Fruit fly (Drosophila melanogaster) whole organism, embryonic: ENCODE measurements around the gene CG14237.

Experiments used
- CG10321 ChIP-seq: fragments of 200-800 bp; sonication (Bioruptor generic); IDR thresholded peaks from 2 replicates; pipeline ENCODE4 v1.3.6; 2022; ENCODE audit warnings: missing biosample characterization, missing genetic modification characterization
- CG10431 ChIP-seq: fragments of 200-800 bp; sonication (Bioruptor generic); optimal IDR thresholded peaks from 3 replicates; lab custom pipeline; 2018; ENCODE audit warnings: missing biosample characterization, mild to moderate bottlenecking, missing genetic modification characterization
- CG12299 ChIP-seq: fragments of 200-800 bp; sonication (Bioruptor generic); optimal IDR thresholded peaks from 2 replicates; lab custom pipeline; 2018; ENCODE audit warnings: missing biosample characterization, mild to moderate bottlenecking, missing genetic modification characterization
- CG14050 ChIP-seq: fragments of 200-800 bp; sonication (Bioruptor generic); IDR thresholded peaks from 3 replicates; pipeline ENCODE4 v1.3.6; 2022; ENCODE audit warnings: missing biosample characterization, missing genetic modification characterization
- CG16815 ChIP-seq: fragments of 200-800 bp; sonication (Bioruptor generic); optimal IDR thresholded peaks from 3 replicates; lab custom pipeline; 2017; ENCODE audit warnings: missing biosample characterization, mild to moderate bottlenecking, missing genetic modification characterization
- CG1792 ChIP-seq: fragments of 200-800 bp; sonication (Bioruptor generic); optimal IDR thresholded peaks from 2 replicates; lab custom pipeline; 2016; ENCODE audit warnings: missing biosample characterization, missing genetic modification characterization
- CG2120 ChIP-seq: fragments of 200-800 bp; sonication (Bioruptor generic); optimal IDR thresholded peaks from 3 replicates; lab custom pipeline; 2016; ENCODE audit warnings: missing biosample characterization, missing genetic modification characterization
- CG2678 ChIP-seq: fragments of 200-800 bp; sonication (Bioruptor generic); optimal IDR thresholded peaks from 3 replicates; lab custom pipeline; 2019; ENCODE audit warnings: missing biosample characterization, mild to moderate bottlenecking, missing genetic modification characterization, moderate library complexity
- CG30020 ChIP-seq: fragments of 200-800 bp; optimal IDR thresholded peaks from 2 replicates; lab custom pipeline; 2019; ENCODE audit warnings: missing biosample characterization, mild to moderate bottlenecking, missing genetic modification characterization, moderate library complexity
- CG3065 ChIP-seq: fragments of 200-800 bp; sonication (Bioruptor generic); optimal IDR thresholded peaks from 2 replicates; lab custom pipeline; 2016; ENCODE audit warnings: missing biosample characterization, missing genetic modification characterization
- CG33557 ChIP-seq: fragments of 200-800 bp; sonication (Bioruptor generic); optimal IDR thresholded peaks from 2 replicates; lab custom pipeline; 2019; ENCODE audit warnings: missing biosample characterization, mild to moderate bottlenecking, missing genetic modification characterization, moderate library complexity
- CG34224 ChIP-seq: fragments of 200-800 bp; sonication (Bioruptor generic); IDR thresholded peaks from 3 replicates; pipeline ENCODE4 v1.3.6; 2022; ENCODE audit warnings: missing biosample characterization, missing genetic modification characterization; ENCODE audit not compliant: partially characterized antibody
- CG5180 ChIP-seq: fragments of 200-800 bp; sonication (Bioruptor generic); optimal IDR thresholded peaks from 3 replicates; lab custom pipeline; 2017; ENCODE audit warnings: missing biosample characterization, missing genetic modification characterization, mild to moderate bottlenecking, moderate library complexity, missing genetic modification reagents
- CG6175 ChIP-seq: fragments of 200-800 bp; sonication (Bioruptor generic); IDR thresholded peaks from 3 replicates; pipeline ENCODE4 v1.3.6; 2022; ENCODE audit warnings: missing biosample characterization, missing genetic modification characterization
- CG9437 ChIP-seq: fragments of 200-800 bp; sonication (Bioruptor generic); optimal IDR thresholded peaks from 2 replicates; lab custom pipeline; 2018; ENCODE audit warnings: missing biosample characterization, mild to moderate bottlenecking, missing genetic modification characterization
- CG9797 ChIP-seq: fragments of 200-800 bp; sonication (Bioruptor generic); optimal IDR thresholded peaks from 3 replicates; lab custom pipeline; 2018; ENCODE audit warnings: missing biosample characterization, mild to moderate bottlenecking, missing genetic modification characterization
- D19B ChIP-seq: fragments of 200-800 bp; sonication (Bioruptor generic); optimal IDR thresholded peaks from 2 replicates; lab custom pipeline; 2017; ENCODE audit warnings: missing biosample characterization, mild to moderate bottlenecking, missing genetic modification characterization
- E2f2 ChIP-seq: fragments of 200-800 bp; sonication (Bioruptor generic); IDR thresholded peaks from 2 replicates; pipeline ENCODE4 v1.3.6; 2022; ENCODE audit warnings: missing biosample characterization, missing genetic modification characterization
- Hand ChIP-seq: fragments of 200-800 bp; sonication (Bioruptor generic); optimal IDR thresholded peaks from 2 replicates; lab custom pipeline; 2017; ENCODE audit warnings: mild to moderate bottlenecking, missing biosample characterization, missing genetic modification reagents, missing genetic modification characterization
- HmgZ ChIP-seq: fragments of 200-800 bp; sonication (Bioruptor generic); optimal IDR thresholded peaks from 2 replicates; lab custom pipeline; 2018; ENCODE audit warnings: missing biosample characterization, mild to moderate bottlenecking, missing genetic modification characterization
- Jarid2 ChIP-seq: fragments of 200-800 bp; sonication (Bioruptor generic); optimal IDR thresholded peaks from 3 replicates; lab custom pipeline; 2017; ENCODE audit warnings: mild to moderate bottlenecking, missing biosample characterization, missing genetic modification reagents, missing genetic modification characterization
- Lpt ChIP-seq: fragments of >200 bp; optimal IDR thresholded peaks from 2 replicates; lab custom pipeline; 2018; ENCODE audit warnings: missing biosample characterization, missing genetic modification characterization
- Med ChIP-seq: fragments of 200-800 bp; sonication (Bioruptor generic); peaks from one replicate; lab custom pipeline; 2016; ENCODE audit warnings: missing biosample characterization, missing genetic modification characterization, mild to moderate bottlenecking, inconsistent platforms, moderate library complexity
- Nf-YC ChIP-seq: fragments of 200-800 bp; optimal IDR thresholded peaks from 3 replicates; lab custom pipeline; 2019; ENCODE audit warnings: missing biosample characterization, mild to moderate bottlenecking, missing genetic modification characterization, moderate library complexity
- NfI ChIP-seq: fragments of 200-800 bp; sonication (Bioruptor generic); optimal IDR thresholded peaks from 3 replicates; lab custom pipeline; 2018; ENCODE audit warnings: missing biosample characterization, mild to moderate bottlenecking, missing genetic modification characterization, moderate library complexity
- Optix ChIP-seq: fragments of 200-800 bp; sonication (Bioruptor generic); IDR thresholded peaks from 3 replicates; pipeline ENCODE4 v1.3.6; 2022; ENCODE audit warnings: missing biosample characterization, missing genetic modification characterization
- Ptx1 ChIP-seq: fragments of 200-800 bp; sonication (Bioruptor generic); IDR thresholded peaks from 2 replicates; pipeline ENCODE4 v1.3.6; 2022; ENCODE audit warnings: missing biosample characterization, missing genetic modification characterization
- Sox102F ChIP-seq: fragments of 200-800 bp; sonication (Bioruptor generic); optimal IDR thresholded peaks from 2 replicates; lab custom pipeline; 2018; ENCODE audit warnings: missing biosample characterization, mild to moderate bottlenecking, missing genetic modification characterization, moderate library complexity
- Sry-β ChIP-seq: fragments of 200-800 bp; sonication (Bioruptor generic); optimal IDR thresholded peaks from 2 replicates; lab custom pipeline; 2018; ENCODE audit warnings: missing biosample characterization, mild to moderate bottlenecking, missing genetic modification characterization, moderate library complexity
- ash1 ChIP-seq: fragments of 200-800 bp; sonication (Bioruptor generic); optimal IDR thresholded peaks from 2 replicates; lab custom pipeline; 2018; ENCODE audit warnings: missing biosample characterization, mild to moderate bottlenecking, missing genetic modification characterization
- bbx ChIP-seq: fragments of 200-800 bp; sonication (Bioruptor generic); IDR thresholded peaks from 2 replicates; pipeline ENCODE4 v1.3.6; 2022; ENCODE audit warnings: missing biosample characterization, missing genetic modification characterization; ENCODE audit not compliant: partially characterized antibody
- dan ChIP-seq: fragments of 200-800 bp; sonication (Bioruptor generic); IDR thresholded peaks from 2 replicates; pipeline ENCODE4 v1.3.6; 2022; ENCODE audit warnings: missing biosample characterization, missing genetic modification characterization
- danr ChIP-seq: fragments of 200-800 bp; sonication (Bioruptor generic); IDR thresholded peaks from 2 replicates; pipeline ENCODE4 v1.3.6; 2022; ENCODE audit warnings: missing biosample characterization, missing genetic modification characterization
- dmrt11E ChIP-seq: fragments of 200-800 bp; sonication (Bioruptor generic); optimal IDR thresholded peaks from 3 replicates; lab custom pipeline; 2018; ENCODE audit warnings: missing biosample characterization, mild to moderate bottlenecking, missing genetic modification characterization, moderate library complexity
- esg ChIP-seq: fragments of 200-800 bp; sonication (Bioruptor generic); conservative IDR thresholded peaks from 2 replicates; pipeline ENCODE4 v1.3.6; 2022; ENCODE audit warnings: missing biosample characterization, missing genetic modification characterization
- fd96Cb ChIP-seq: fragments of 200-800 bp; sonication (Bioruptor generic); optimal IDR thresholded peaks from 2 replicates; lab custom pipeline; 2018; ENCODE audit warnings: missing biosample characterization, mild to moderate bottlenecking, missing genetic modification characterization, moderate library complexity
- fu2 ChIP-seq: fragments of 200-800 bp; sonication (Bioruptor generic); optimal IDR thresholded peaks from 2 replicates; lab custom pipeline; 2016; ENCODE audit warnings: missing biosample characterization, missing genetic modification characterization
- inv ChIP-seq: fragments of 200-800 bp; sonication (Bioruptor generic); IDR thresholded peaks from 2 replicates; pipeline ENCODE4 v1.3.6; 2022; ENCODE audit warnings: missing biosample characterization, missing genetic modification characterization; ENCODE audit not compliant: partially characterized antibody
- jigr1 ChIP-seq: fragments of 200-800 bp; sonication (Bioruptor generic); IDR thresholded peaks from 3 replicates; pipeline ENCODE4 v1.3.6; 2022; ENCODE audit warnings: missing biosample characterization, missing genetic modification characterization
- jumu ChIP-seq: fragments of 200-800 bp; sonication (Bioruptor generic); optimal IDR thresholded peaks from 3 replicates; lab custom pipeline; 2016; ENCODE audit warnings: missing biosample characterization, missing genetic modification characterization
- kay ChIP-seq: fragments of 200-800 bp; sonication (Bioruptor generic); optimal IDR thresholded peaks from 2 replicates; lab custom pipeline; 2016; ENCODE audit warnings: missing biosample characterization, missing genetic modification characterization
- lmd ChIP-seq: fragments of 200-800 bp; sonication (Bioruptor generic); IDR thresholded peaks from 2 replicates; pipeline ENCODE4 v1.3.6; 2022; ENCODE audit warnings: missing biosample characterization, missing genetic modification characterization
- nau ChIP-seq: fragments of 200-800 bp; sonication (Bioruptor generic); optimal IDR thresholded peaks from 3 replicates; lab custom pipeline; 2017; ENCODE audit warnings: missing biosample characterization, mild to moderate bottlenecking, missing genetic modification characterization, missing genetic modification reagents
- nerfin-2 ChIP-seq: fragments of 200-800 bp; sonication (Bioruptor generic); IDR thresholded peaks from 2 replicates; pipeline ENCODE4 v1.3.6; 2022; ENCODE audit warnings: missing biosample characterization, missing genetic modification characterization; ENCODE audit not compliant: partially characterized antibody
- nom ChIP-seq: fragments of 200-800 bp; sonication (Bioruptor generic); optimal IDR thresholded peaks from 2 replicates; lab custom pipeline; 2017; ENCODE audit warnings: missing biosample characterization, missing genetic modification characterization, mild to moderate bottlenecking, moderate library complexity, missing genetic modification reagents
- phol ChIP-seq: fragments of 200-800 bp; sonication (Bioruptor generic); optimal IDR thresholded peaks from 3 replicates; lab custom pipeline; 2018; ENCODE audit warnings: missing biosample characterization, mild to moderate bottlenecking, missing genetic modification characterization, moderate library complexity
- pros ChIP-seq: fragments of 200-800 bp; sonication (Bioruptor generic); optimal IDR thresholded peaks from 3 replicates; lab custom pipeline; 2019; ENCODE audit warnings: missing biosample characterization, mild to moderate bottlenecking, missing genetic modification characterization, moderate library complexity
- schlank ChIP-seq: fragments of 200-800 bp; sonication (Bioruptor generic); optimal IDR thresholded peaks from 2 replicates; lab custom pipeline; 2018; ENCODE audit warnings: missing biosample characterization, mild to moderate bottlenecking, missing genetic modification characterization
- tap ChIP-seq: fragments of 200-800 bp; optimal IDR thresholded peaks from 3 replicates; lab custom pipeline; 2019; ENCODE audit warnings: missing biosample characterization, mild to moderate bottlenecking, missing genetic modification characterization, moderate library complexity
- zen2 ChIP-seq: fragments of 200-800 bp; sonication (Bioruptor generic); IDR thresholded peaks from 3 replicates; pipeline ENCODE4 v1.3.6; 2022; ENCODE audit warnings: missing biosample characterization, missing genetic modification characterization; ENCODE audit not compliant: partially characterized antibody
- zf30C ChIP-seq: fragments of 200-800 bp; sonication (Bioruptor generic); optimal IDR thresholded peaks from 3 replicates; lab custom pipeline; 2018; ENCODE audit warnings: missing biosample characterization, mild to moderate bottlenecking, missing genetic modification characterization

CG14237 gene

DNA sequence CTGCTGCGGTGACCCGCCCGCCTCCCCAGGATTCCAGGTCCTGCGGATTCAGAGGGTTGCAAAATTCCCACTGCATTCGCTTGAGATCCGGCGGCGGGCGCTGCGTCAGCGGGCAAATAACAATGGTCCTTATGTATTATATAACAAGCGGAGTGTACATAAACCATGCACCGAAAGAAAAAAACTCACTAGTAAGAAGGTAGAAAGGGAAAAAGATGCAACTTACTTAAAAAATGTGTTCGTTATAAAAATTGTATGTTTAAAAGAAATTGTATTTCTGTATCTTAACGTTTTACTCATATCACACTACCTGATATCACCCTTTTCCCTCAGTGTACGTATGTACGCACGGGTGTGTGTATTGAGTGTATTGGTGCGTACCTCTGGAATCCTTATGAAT lies 42.5 kb downstream of the CG14237 start (continued):
- TF ChIP-seq CG3065 (GFP tag; lab: Kevin White, UChicago) (no peak), jigr1 (GFP tag; lab: Robert Waterston, UW) (no peak), fu2 (no peak), CG9797 (GFP tag; lab: Kevin White, UChicago) (no peak), ash1 (GFP tag; lab: Kevin White, UChicago) (no peak), Optix (GFP tag; lab: Robert Waterston, UW) (no peak), fd96Cb (tag; lab: Kevin White, UChicago) (peak; percentile 23), CG1792 (GFP tag; lab: Kevin White, UChicago) (no peak), CG34224 (GFP tag; lab: Robert Waterston, UW) (no peak), esg (GFP tag; lab: Robert Waterston, UW) (no peak), CG9437 (GFP tag; lab: Kevin White, UChicago) (no peak), NfI (GFP tag; lab: Kevin White, UChicago) (no peak), tap (tag; lab: Kevin White, UChicago) (no peak), danr (GFP tag; lab: Robert Waterston, UW) (no peak), dmrt11E (tag; lab: Kevin White, UChicago) (no peak), zen2 (GFP tag; lab: Robert Waterston, UW) (no peak), nau (GFP tag; lab: Kevin White, UChicago) (no peak), phol (tag; lab: Kevin White, UChicago) (peak; percentile 24), Jarid2 (no peak), HmgZ (tag; lab: Kevin White, UChicago) (no peak), CG30020 (tag; lab: Kevin White, UChicago) (no peak), CG33557 (no peak), Hand (GFP tag; lab: Kevin White, UChicago) (no peak), CG12299 (tag; lab: Kevin White, UChicago) (no peak), schlank (no peak), Lpt (GFP tag; lab: Kevin White, UChicago) (no peak), Sox102F (GFP tag; lab: Kevin White, UChicago) (peak; percentile 17), CG2120 (GFP tag; lab: Kevin White, UChicago) (peak; percentile 14), CG5180 (GFP tag; lab: Kevin White, UChicago) (no peak), Sry-β (GFP tag; lab: Kevin White, UChicago) (no peak), lmd (GFP tag; lab: Robert Waterston, UW) (no peak), kay (GFP tag; lab: Kevin White, UChicago) (no peak), jumu (GFP tag; lab: Kevin White, UChicago) (no peak), E2f2 (no peak), nerfin-2 (GFP tag; lab: Robert Waterston, UW) (no peak), CG2678 (tag; lab: Kevin White, UChicago) (peak; percentile 46), CG10321 (GFP tag; lab: Robert Waterston, UW) (no peak), CG16815 (GFP tag; lab: Kevin White, UChicago) (no peak), dan (no peak), nom (GFP tag; lab: Kevin White, UChicago) (peak; percentile 25), Ptx1 (GFP tag; lab: Robert Waterston, UW) (0 out of 2 replicates have a peak, but pooled peaks have one; percentile 44), D19B (GFP tag; lab: Kevin White, UChicago) (no peak), bbx (no peak), CG6175 (no peak), CG10431 (GFP tag; lab: Kevin White, UChicago) (no peak), inv (GFP tag; lab: Robert Waterston, UW) (no peak), zf30C (GFP tag; lab: Kevin White, UChicago) (no peak), Med (peak; percentile 76), Nf-YC (tag; lab: Kevin White, UChicago) (no peak), CG14050 (GFP tag; lab: Robert Waterston, UW) (no peak), pros (no peak)
